Fruit fly (Drosophila melanogaster) whole organism, adult: ENCODE measurements around the gene Unc-115b.

Source experiments
- CG12768 ChIP-seq: fragments of 200-800 bp; sonication (Bioruptor generic); optimal IDR thresholded peaks from 2 replicates; lab custom pipeline; 2017; ENCODE audit warnings: missing biosample characterization, missing genetic modification characterization, mild to moderate bottlenecking, moderate library complexity, missing genetic modification reagents
- CG1620 ChIP-seq: fragments of 200-800 bp; sonication (Bioruptor generic); optimal IDR thresholded peaks from 2 replicates; lab custom pipeline; 2016; ENCODE audit warnings: missing biosample characterization, missing genetic modification characterization
- CG5204 ChIP-seq: fragments of 200-800 bp; sonication (Bioruptor generic); optimal IDR thresholded peaks from 2 replicates; lab custom pipeline; 2016; ENCODE audit warnings: missing biosample characterization, missing genetic modification characterization
- CG7045 ChIP-seq: fragments of 200-800 bp; sonication (Bioruptor generic); optimal IDR thresholded peaks from 2 replicates; lab custom pipeline; 2017; ENCODE audit warnings: missing biosample characterization, mild to moderate bottlenecking, missing genetic modification characterization
- CG7101 ChIP-seq: fragments of 200-800 bp; sonication (Bioruptor generic); optimal IDR thresholded peaks from 2 replicates; lab custom pipeline; 2018; ENCODE audit warnings: missing biosample characterization, mild to moderate bottlenecking, missing genetic modification characterization, moderate library complexity
- Hr96 ChIP-seq: fragments of 200-800 bp; sonication (Bioruptor generic); optimal IDR thresholded peaks from 2 replicates; lab custom pipeline; 2016; ENCODE audit warnings: missing biosample characterization, missing genetic modification characterization
- Mnt ChIP-seq: fragments of 200-800 bp; sonication (Bioruptor generic); optimal IDR thresholded peaks from 2 replicates; lab custom pipeline; 2016; ENCODE audit warnings: missing biosample characterization, mild to moderate bottlenecking, missing genetic modification characterization
- cic ChIP-seq: fragments of 200-800 bp; sonication (Bioruptor generic); optimal IDR thresholded peaks from 2 replicates; lab custom pipeline; 2017; ENCODE audit warnings: missing biosample characterization, mild to moderate bottlenecking, missing genetic modification characterization, moderate library complexity
- kay ChIP-seq: fragments of 200-800 bp; sonication (Bioruptor generic); peaks from one replicate; lab custom pipeline; 2016; ENCODE audit warnings: missing biosample characterization, missing genetic modification characterization, borderline replicate concordance
- ovo ChIP-seq: fragments of 200-800 bp; sonication (Bioruptor generic); optimal IDR thresholded peaks from 2 replicates; lab custom pipeline; 2016; ENCODE audit warnings: missing biosample characterization, missing genetic modification characterization
- pad ChIP-seq: fragments of 200-800 bp; sonication (Bioruptor generic); optimal IDR thresholded peaks from 3 replicates; lab custom pipeline; 2017; ENCODE audit warnings: missing biosample characterization, missing genetic modification characterization, mild to moderate bottlenecking, moderate library complexity, missing genetic modification reagents
- tj ChIP-seq: fragments of 200-800 bp; sonication (Bioruptor generic); optimal IDR thresholded peaks from 3 replicates; lab custom pipeline; 2017; ENCODE audit warnings: missing biosample characterization, mild to moderate bottlenecking, missing genetic modification characterization, moderate library complexity
- toe ChIP-seq: fragments of 200-800 bp; sonication (Bioruptor generic); optimal IDR thresholded peaks from 2 replicates; lab custom pipeline; 2016; ENCODE audit warnings: missing biosample characterization, missing genetic modification characterization

- TF ChIP-seq ovo (GFP tag; lab: Kevin White, UChicago) = no peak
- TF ChIP-seq pad = no peak
- TF ChIP-seq CG7045 (GFP tag; lab: Kevin White, UChicago) = no peak
- no peak for TF ChIP-seq CG1620 (GFP tag; lab: Kevin White, UChicago)
- TF ChIP-seq CG7101 (tag; lab: Kevin White, UChicago) = no peak
- TF ChIP-seq kay (GFP tag; lab: Kevin White, UChicago) = no peak
- no peak for TF ChIP-seq Mnt
- no peak for TF ChIP-seq cic (GFP tag; lab: Kevin White, UChicago)
- TF ChIP-seq CG5204 (GFP tag; lab: Kevin White, UChicago) = no peak
- no peak for TF ChIP-seq tj (GFP tag; lab: Kevin White, UChicago)
- no peak for TF ChIP-seq toe (GFP tag; lab: Kevin White, UChicago)
- TF ChIP-seq CG12768 (GFP tag; lab: Kevin White, UChicago) = no peak
- no peak for TF ChIP-seq Hr96
These were observed 2.4 kb upstream of the Unc-115b start for dm6 chr3R:9694999-9695398.
